Fruit fly (Drosophila melanogaster): ENCODE data around the gene Brd7-9.

Brd7-9 gene

dm6 chr2L:7827045-7828004, 44.7 kb downstream of the Brd7-9 start, which contains the start of the genes Rack1 and mts (continued):
- TF ChIP-seq Atf3 (GFP tag; optimal IDR thresholded peaks at IDR 0.05) = peak; percentile 43
- TF ChIP-seq twi (tag; optimal IDR thresholded peaks at IDR 0.05) = peak; percentile 52
- peak; percentile 54; the same call in 2 of the 3 replicates for TF ChIP-seq B-H1 (GFP tag; IDR thresholded peaks at IDR 0.05)
- TF ChIP-seq pfk (GFP tag; optimal IDR thresholded peaks at IDR 0.05) = peak; percentile 80
- TF ChIP-seq kni (GFP tag; optimal IDR thresholded peaks at IDR 0.05) = peak; percentile 77
- peak; percentile 96 for TF ChIP-seq CG34376 (GFP tag; optimal IDR thresholded peaks at IDR 0.05)
- TF ChIP-seq lov (optimal IDR thresholded peaks at IDR 0.05) = no peak
- peak; percentile 92 for TF ChIP-seq lov (GFP tag; IDR thresholded peaks at IDR 0.05)
- peak; percentile 61 for TF ChIP-seq fd102C (GFP tag; optimal IDR thresholded peaks at IDR 0.05)
- TF ChIP-seq row (GFP tag; IDR thresholded peaks at IDR 0.05) = peak; percentile 51; the same call in 2 of the 3 replicates
- TF ChIP-seq HLH4C (GFP tag; IDR thresholded peaks at IDR 0.05; ENCODE audit: partially characterized antibody) = peak; percentile 55
- peak; percentile 66 for TF ChIP-seq ind (GFP tag; optimal IDR thresholded peaks at IDR 0.05)
- peak; percentile 90 for TF ChIP-seq sqz (GFP tag; optimal IDR thresholded peaks at IDR 0.05)
- peak; percentile 34 for TF ChIP-seq pita (GFP tag; optimal IDR thresholded peaks at IDR 0.05)
- peak; percentile 92 for TF ChIP-seq CG18599 (GFP tag; optimal IDR thresholded peaks at IDR 0.05)
- TF ChIP-seq dmrt11E (tag; optimal IDR thresholded peaks at IDR 0.05) = peak; percentile 67
- TF ChIP-seq CG34224 (GFP tag; IDR thresholded peaks at IDR 0.05; ENCODE audit: partially characterized antibody) = peak; percentile 30; the same call in 2 of the 3 replicates
- TF ChIP-seq hbn (GFP tag; IDR thresholded peaks at IDR 0.05; ENCODE audit: partially characterized antibody) = peak; percentile 16; the same call in 1 of the 2 replicates
- TF ChIP-seq slp2 (GFP tag; optimal IDR thresholded peaks at IDR 0.05) = peak; percentile 28
- no peak; the same call in 1 of the 3 replicates for TF ChIP-seq CG11560 (tag; IDR thresholded peaks at IDR 0.05)
- peak; percentile 75 for TF ChIP-seq CG7786 (GFP tag; optimal IDR thresholded peaks at IDR 0.05)
- peak; percentile 83 for TF ChIP-seq CG1603 (tag; optimal IDR thresholded peaks at IDR 0.05)
- peak; percentile 40 for TF ChIP-seq Sry-β (GFP tag; optimal IDR thresholded peaks at IDR 0.05)
- TF ChIP-seq CG11085 (GFP tag; IDR thresholded peaks at IDR 0.05) = peak; percentile 74
- no peak for TF ChIP-seq tll (GFP tag; optimal IDR thresholded peaks at IDR 0.05)
- TF ChIP-seq run (tag; optimal IDR thresholded peaks at IDR 0.05) = peak; percentile 57
- no peak for TF ChIP-seq Deaf1 (tag; optimal IDR thresholded peaks at IDR 0.05)
- no peak for TF ChIP-seq yki (optimal IDR thresholded peaks at IDR 0.05)
- peak; percentile 34 for TF ChIP-seq fd96Cb (tag; optimal IDR thresholded peaks at IDR 0.05)
- peak; percentile 16 for TF ChIP-seq CG30020 (tag; optimal IDR thresholded peaks at IDR 0.05)
- TF ChIP-seq Hmx (GFP tag; optimal IDR thresholded peaks at IDR 0.05) = no peak
- TF ChIP-seq sens-2 (GFP tag; IDR thresholded peaks at IDR 0.05) = peak; percentile 81
- TF ChIP-seq fd3F (GFP tag; optimal IDR thresholded peaks at IDR 0.05) = peak; percentile 76
- TF ChIP-seq tgo (GFP tag; IDR thresholded peaks at IDR 0.05) = peak; percentile 67
- TF ChIP-seq CG1647 (GFP tag; optimal IDR thresholded peaks at IDR 0.05) = peak; percentile 42
- TF ChIP-seq croc (GFP tag; conservative IDR thresholded peaks at IDR 0.05) = no peak; the same call in 2 of the 3 replicates
- TF ChIP-seq bab2 (GFP tag; optimal IDR thresholded peaks at IDR 0.05) = peak; percentile 40
- peak; percentile 56 for TF ChIP-seq trh (GFP tag; optimal IDR thresholded peaks at IDR 0.05)
- TF ChIP-seq CG15479 (GFP tag; optimal IDR thresholded peaks at IDR 0.05) = no peak
- peak; percentile 79 for TF ChIP-seq CG12219 (GFP tag; optimal IDR thresholded peaks at IDR 0.05)
- peak; percentile 64 for TF ChIP-seq E2f1 (GFP tag; IDR thresholded peaks at IDR 0.05)
- TF ChIP-seq Hmr (GFP tag; optimal IDR thresholded peaks at IDR 0.05) = peak; percentile 94
- peak; percentile 66 for TF ChIP-seq D19B (GFP tag; optimal IDR thresholded peaks at IDR 0.05)
- TF ChIP-seq CG17802 (tag; optimal IDR thresholded peaks at IDR 0.05) = peak; percentile 73
- TF ChIP-seq gce (GFP tag; IDR thresholded peaks at IDR 0.05) = peak; percentile 88; the same call in 2 of the 3 replicates
- peak; percentile 72 for TF ChIP-seq CG31441 (GFP tag; IDR thresholded peaks at IDR 0.05)
- TF ChIP-seq pan (optimal IDR thresholded peaks at IDR 0.05) = no peak
- TF ChIP-seq pan (GFP tag; optimal IDR thresholded peaks at IDR 0.05 in 1 of 2, IDR thresholded peaks at IDR 0.05 in 1 of 2) = peak in 1 of 2 experiments; percentile 75
